Fruit fly (Drosophila melanogaster): ENCODE results near the gene gcm2.

gcm2 gene

DNA sequence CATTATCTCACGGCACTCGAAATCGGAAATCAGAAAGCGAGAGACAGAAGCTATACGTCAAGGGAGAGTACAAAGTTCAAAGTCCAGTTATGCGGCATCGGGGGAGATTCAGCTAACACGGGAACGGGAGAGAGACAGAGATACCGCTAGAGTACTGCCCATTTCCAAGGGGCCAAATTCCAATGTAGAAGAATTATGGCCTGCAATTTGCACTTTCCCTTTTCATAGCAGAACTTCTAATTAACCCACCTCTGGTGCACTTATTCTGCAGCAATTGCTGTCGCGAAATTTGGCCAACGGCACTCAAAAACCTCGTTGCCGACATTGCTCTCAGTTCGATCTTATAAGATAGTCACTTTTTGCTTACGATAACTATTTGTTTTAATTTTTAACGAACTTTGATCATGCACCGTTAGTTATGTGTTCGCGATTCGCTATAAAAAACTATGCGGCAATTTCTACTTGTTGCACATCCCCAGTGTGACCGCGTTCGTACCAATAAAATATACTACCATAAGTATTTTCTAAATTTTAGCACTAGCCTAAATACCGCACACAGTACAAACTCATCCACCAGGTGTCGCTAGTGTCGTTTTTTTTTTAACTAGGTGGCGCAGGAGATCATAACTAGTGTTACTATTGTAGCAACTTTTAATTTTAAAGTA lies 32.0 kb upstream of the gcm2 start, which contains the start of gene Mtpalpha (continued):
- TF ChIP-seq Scr (GFP tag; IDR thresholded peaks at IDR 0.05; ENCODE audit: partially characterized antibody), result no peak
- TF ChIP-seq onecut (GFP tag; IDR thresholded peaks at IDR 0.05), result peak; percentile 33; the same call in 1 of the 2 replicates
- peak; percentile 12; the same call in 1 of the 2 replicates for TF ChIP-seq sim (GFP tag; IDR thresholded peaks at IDR 0.05)
- peak; percentile 14 for TF ChIP-seq HLH54F (GFP tag; optimal IDR thresholded peaks at IDR 0.05)
- peak; percentile 0 for TF ChIP-seq CG15514 (GFP tag; optimal IDR thresholded peaks at IDR 0.05)
- peak in 1 of 2 experiments; percentile 36 for TF ChIP-seq Hr78 (GFP tag; optimal IDR thresholded peaks at IDR 0.05)
- TF ChIP-seq CG9817 (tag; optimal IDR thresholded peaks at IDR 0.05), result peak; percentile 46
- TF ChIP-seq CG5245 (GFP tag; optimal IDR thresholded peaks at IDR 0.05), result peak; percentile 50
- TF ChIP-seq Ssrp (tag; optimal IDR thresholded peaks at IDR 0.05), result no peak
- no peak for TF ChIP-seq CG17802 (tag; optimal IDR thresholded peaks at IDR 0.05)
- no peak for TF ChIP-seq gce (GFP tag; IDR thresholded peaks at IDR 0.05)
- peak; percentile 8 for TF ChIP-seq Sox100B (GFP tag; optimal IDR thresholded peaks at IDR 0.05)
- TF ChIP-seq prd (optimal IDR thresholded peaks at IDR 0.05), result no peak
- peak; percentile 16; the same call in 1 of the 3 replicates for TF ChIP-seq prd (GFP tag; IDR thresholded peaks at IDR 0.05)
- TF ChIP-seq gsb (GFP tag; IDR thresholded peaks at IDR 0.05), result no peak
- TF ChIP-seq nmo (GFP tag; optimal IDR thresholded peaks at IDR 0.05), result peak; percentile 56
- peak; percentile 1 for TF ChIP-seq dmrt99B (tag; optimal IDR thresholded peaks at IDR 0.05)
- TF ChIP-seq NC2β (GFP tag; optimal IDR thresholded peaks at IDR 0.05), result peak; percentile 23
- no peak for TF ChIP-seq Fer2 (tag; optimal IDR thresholded peaks at IDR 0.05)
- peak; percentile 6 for TF ChIP-seq salm (tag; optimal IDR thresholded peaks at IDR 0.05)
- TF ChIP-seq Hmr (GFP tag; optimal IDR thresholded peaks at IDR 0.05), result peak; percentile 74
- peak; percentile 38 for TF ChIP-seq CG2120 (GFP tag; optimal IDR thresholded peaks at IDR 0.05)
- TF ChIP-seq lab (GFP tag; optimal IDR thresholded peaks at IDR 0.05), result no peak
- 0 out of 3 replicates have a peak, but pooled peaks have one; percentile 20 for TF ChIP-seq row (GFP tag; IDR thresholded peaks at IDR 0.05)
- no peak for TF ChIP-seq NK7.1 (GFP tag; optimal IDR thresholded peaks at IDR 0.05)
- TF ChIP-seq CG7556 (GFP tag; optimal IDR thresholded peaks at IDR 0.05), result no peak
- TF ChIP-seq CG18476 (GFP tag; optimal IDR thresholded peaks at IDR 0.05), result no peak
- TF ChIP-seq CG1602 (GFP tag; optimal IDR thresholded peaks at IDR 0.05), result peak; percentile 28
- peak; percentile 99 for TF ChIP-seq scrt (GFP tag; optimal IDR thresholded peaks at IDR 0.05)
- TF ChIP-seq CG10267 (tag; optimal IDR thresholded peaks at IDR 0.05), result peak; percentile 67
- peak; percentile 78 for TF ChIP-seq CG34376 (GFP tag; optimal IDR thresholded peaks at IDR 0.05)
- TF ChIP-seq nom (GFP tag; optimal IDR thresholded peaks at IDR 0.05), result peak; percentile 100
- no peak for TF ChIP-seq Spps (tag; optimal IDR thresholded peaks at IDR 0.05)
- peak; percentile 9 to 44 for TF ChIP-seq dpn (GFP tag; optimal IDR thresholded peaks at IDR 0.05)
- peak; percentile 61 for TF ChIP-seq CG11247 (GFP tag; IDR thresholded peaks at IDR 0.05)
- TF ChIP-seq HmgD (GFP tag; optimal IDR thresholded peaks at IDR 0.05), result peak; percentile 20
- TF ChIP-seq NfI (GFP tag; optimal IDR thresholded peaks at IDR 0.05), result peak; percentile 25
- TF ChIP-seq CG2875 (GFP tag; optimal IDR thresholded peaks at IDR 0.05), result no peak
- TF ChIP-seq CoRest (tag; optimal IDR thresholded peaks at IDR 0.05), result peak; percentile 38
- TF ChIP-seq lmd (GFP tag; IDR thresholded peaks at IDR 0.05), result peak; percentile 33; the same call in 1 of the 2 replicates
- no peak for TF ChIP-seq crc (GFP tag; optimal IDR thresholded peaks at IDR 0.05)
- peak; percentile 82 for TF ChIP-seq CG13894 (tag; optimal IDR thresholded peaks at IDR 0.05)
- peak; percentile 6 for TF ChIP-seq trem (tag; optimal IDR thresholded peaks at IDR 0.05)
- no peak for TF ChIP-seq Dll (GFP tag; IDR thresholded peaks at IDR 0.05; ENCODE audit: partially characterized antibody)
- no peak for TF ChIP-seq CG10147 (GFP tag; optimal IDR thresholded peaks at IDR 0.05)
- TF ChIP-seq phol (tag; optimal IDR thresholded peaks at IDR 0.05), result peak; percentile 27
- TF ChIP-seq knrl (GFP tag; IDR thresholded peaks at IDR 0.05; ENCODE audit: partially characterized antibody), result peak; percentile 44; the same call in 1 of the 3 replicates
- peak; percentile 58 for TF ChIP-seq Ets65A (GFP tag)

Data from whole organism, embryonic.